Worm (Caenorhabditis elegans): ENCODE results near the gene T19D12.4.

ce11 chrII:6594151-6594550, 36.8 kb upstream of the T19D12.4 start, which contains the start of gene aipr-1:
- no peak for TF ChIP-seq tbx-11 (GFP tag; IDR thresholded peaks at IDR 0.05)
- TF ChIP-seq ama-1 (optimal IDR thresholded peaks at IDR 0.05) = no peak
- no peak for TF ChIP-seq hmbx-1 (tag; optimal IDR thresholded peaks at IDR 0.05)
- TF ChIP-seq ets-7 (tag; optimal IDR thresholded peaks at IDR 0.05) = no peak
- no peak for TF ChIP-seq aly-1 (tag; optimal IDR thresholded peaks at IDR 0.05)
- no peak for TF ChIP-seq pes-1 (GFP tag; IDR thresholded peaks at IDR 0.05)
- no peak for TF ChIP-seq ceh-36 (tag; optimal IDR thresholded peaks at IDR 0.05)
- TF ChIP-seq tbx-37 (GFP tag; conservative IDR thresholded peaks at IDR 0.05) = no peak
- no peak for TF ChIP-seq flt-1 (GFP tag; IDR thresholded peaks at IDR 0.05)
- no peak for TF ChIP-seq hnd-1 (tag; optimal IDR thresholded peaks at IDR 0.05)
- no peak for TF ChIP-seq B0310.2 (tag; optimal IDR thresholded peaks at IDR 0.05)
- TF ChIP-seq hmg-4 (GFP tag; optimal IDR thresholded peaks at IDR 0.05) = no peak
